Worm (Caenorhabditis elegans): ENCODE results near the gene W08A12.3.
"Not testable (repeated sequence)": the region's sequence is repeated elsewhere in the genome, so short reads cannot be mapped to it uniquely, and the experiment has no call there.

ce11 chrV:3707560-3707959 lies 24.9 kb downstream of the W08A12.3 start:
- TF ChIP-seq F13H6.1 (tag; optimal IDR thresholded peaks at IDR 0.05); ama-1 (optimal IDR thresholded peaks at IDR 0.05); elt-2 (tag; optimal IDR thresholded peaks at IDR 0.05); mec-3 (tag; optimal IDR thresholded peaks at IDR 0.05; ENCODE audit: borderline replicate concordance); ceh-18 (tag; optimal IDR thresholded peaks at IDR 0.05); nhr-11 (tag; optimal IDR thresholded peaks at IDR 0.05); sox-4 (tag; optimal IDR thresholded peaks at IDR 0.05); dmd-4 (tag; optimal IDR thresholded peaks at IDR 0.05; ENCODE audit: borderline replicate concordance); pqm-1 (tag; optimal IDR thresholded peaks at IDR 0.05); ahr-1 (tag; optimal IDR thresholded peaks at IDR 0.05); lin-11 (tag; optimal IDR thresholded peaks at IDR 0.05); odd-2 (tag; optimal IDR thresholded peaks at IDR 0.05); ceh-45 (GFP tag; IDR thresholded peaks at IDR 0.05): not testable (repeated sequence)
